Worm (Caenorhabditis elegans) whole organism, L2 larva: ENCODE data around the gene D1054.1.

Experiments
- F13H6.1 ChIP-seq: sonication (generic microtip); optimal IDR thresholded peaks from 2 replicates; lab custom pipeline; 2016; ENCODE audit warnings: missing genetic modification characterization, missing compliant biosample characterization
- R02D3.7 ChIP-seq: fragments of 150-350 bp; optimal IDR thresholded peaks from 2 replicates; lab custom pipeline; 2014; ENCODE audit warnings: missing biosample characterization, missing genetic modification characterization
- alr-1 ChIP-seq: fragments of 150-350 bp; optimal IDR thresholded peaks from 2 replicates; lab custom pipeline; 2014; ENCODE audit warnings: missing biosample characterization, missing genetic modification characterization
- ama-1 ChIP-seq: fragments of 150-350 bp; optimal IDR thresholded peaks from 2 replicates; lab custom pipeline; 2018; ENCODE audit warnings: inconsistent platforms
- ceh-16 ChIP-seq: fragments of 150-350 bp; optimal IDR thresholded peaks from 2 replicates; lab custom pipeline; 2014; ENCODE audit warnings: missing biosample characterization, missing genetic modification characterization
- ceh-82 ChIP-seq: fragments of 150-350 bp; optimal IDR thresholded peaks from 2 replicates; lab custom pipeline; 2014; ENCODE audit warnings: missing biosample characterization, missing genetic modification characterization
- crh-2 ChIP-seq: sonication (generic microtip); optimal IDR thresholded peaks from 2 replicates; lab custom pipeline; 2017; ENCODE audit warnings: missing biosample characterization, missing genetic modification characterization
- elt-1 ChIP-seq: fragments of 150-350 bp; optimal IDR thresholded peaks from 2 replicates; lab custom pipeline; 2014; ENCODE audit warnings: missing biosample characterization, missing genetic modification characterization
- elt-3 ChIP-seq: sonication (generic microtip); optimal IDR thresholded peaks from 2 replicates; lab custom pipeline; 2017; ENCODE audit warnings: missing biosample characterization, missing genetic modification characterization
- fos-1 ChIP-seq: fragments of 150-350 bp; optimal IDR thresholded peaks from 2 replicates; lab custom pipeline; 2014; ENCODE audit warnings: missing biosample characterization, missing genetic modification characterization
- gmeb-1 ChIP-seq: fragments of 150-350 bp; optimal IDR thresholded peaks from 2 replicates; lab custom pipeline; 2014; ENCODE audit warnings: missing biosample characterization, missing genetic modification characterization
- lin-13 ChIP-seq: fragments of 150-350 bp; optimal IDR thresholded peaks from 2 replicates; lab custom pipeline; 2014; ENCODE audit warnings: missing biosample characterization, missing genetic modification reagents, missing genetic modification characterization
- lin-39 ChIP-seq: fragments of 150-350 bp; optimal IDR thresholded peaks from 2 replicates; lab custom pipeline; 2014; ENCODE audit warnings: missing biosample characterization, missing genetic modification reagents, missing genetic modification characterization
- lsy-2 ChIP-seq, 2 experiments: fragments of 150-350 bp in 1 of 2; sonication (generic microtip) in 1 of 2; optimal IDR thresholded peaks; 2 replicates each; lab custom pipeline; 2014 to 2017; ENCODE audit warnings: missing biosample characterization in 2 of 2, missing genetic modification characterization in 2 of 2
- mab-5 ChIP-seq: fragments of 150-350 bp; optimal IDR thresholded peaks from 2 replicates; lab custom pipeline; 2014; ENCODE audit warnings: missing biosample characterization, missing genetic modification characterization
- mbf-1 ChIP-seq: sonication (generic microtip); optimal IDR thresholded peaks from 2 replicates; lab custom pipeline; 2017; ENCODE audit warnings: missing biosample characterization, missing genetic modification characterization
- mdl-1 ChIP-seq, 2 experiments: fragments of 150-350 bp in 1 of 2; sonication (generic microtip) in 1 of 2; optimal IDR thresholded peaks; 2 replicates each; lab custom pipeline; 2017; ENCODE audit warnings: missing biosample characterization in 2 of 2, missing genetic modification characterization in 2 of 2
- nhr-10 ChIP-seq: sonication (generic microtip); optimal IDR thresholded peaks from 2 replicates; lab custom pipeline; 2017; ENCODE audit warnings: missing biosample characterization, missing genetic modification characterization
- nhr-12 ChIP-seq: fragments of 150-350 bp; optimal IDR thresholded peaks from 2 replicates; lab custom pipeline; 2014; ENCODE audit warnings: missing biosample characterization, missing genetic modification characterization
- nhr-129 ChIP-seq: fragments of 150-350 bp; optimal IDR thresholded peaks from 2 replicates; lab custom pipeline; 2014; ENCODE audit warnings: missing biosample characterization, missing genetic modification characterization
- nhr-21 ChIP-seq: fragments of 150-350 bp; optimal IDR thresholded peaks from 2 replicates; lab custom pipeline; 2014; ENCODE audit warnings: missing biosample characterization, missing genetic modification characterization
- nhr-237 ChIP-seq: fragments of 150-350 bp; optimal IDR thresholded peaks from 2 replicates; lab custom pipeline; 2014; ENCODE audit warnings: missing biosample characterization, missing genetic modification characterization
- nhr-25 ChIP-seq: fragments of 150-350 bp; sonication (generic microtip); optimal IDR thresholded peaks from 3 replicates; lab custom pipeline; 2014; ENCODE audit warnings: missing biosample characterization, missing genetic modification characterization
- nhr-77 ChIP-seq: fragments of 150-350 bp; optimal IDR thresholded peaks from 2 replicates; lab custom pipeline; 2014; ENCODE audit warnings: missing biosample characterization, missing genetic modification characterization
- peb-1 ChIP-seq: fragments of 150-350 bp; optimal IDR thresholded peaks from 2 replicates; lab custom pipeline; 2014; ENCODE audit warnings: missing biosample characterization, missing genetic modification characterization
- skn-1 ChIP-seq: sonication (generic microtip); optimal IDR thresholded peaks from 2 replicates; lab custom pipeline; 2017; ENCODE audit warnings: missing biosample characterization, missing genetic modification characterization
- sma-3 ChIP-seq: sonication (generic microtip); optimal IDR thresholded peaks from 2 replicates; lab custom pipeline; 2016; ENCODE audit warnings: missing genetic modification reagents, missing genetic modification characterization, missing compliant biosample characterization
- sma-9 ChIP-seq, 2 experiments: fragments of 150-350 bp in 1 of 2; sonication (generic microtip) in 1 of 2; optimal IDR thresholded peaks; 2 replicates each; lab custom pipeline; 2014 to 2016; ENCODE audit warnings: missing genetic modification characterization in 2 of 2, mild to moderate bottlenecking in 1 of 2, missing biosample characterization in 1 of 2, missing compliant biosample characterization in 1 of 2, missing genetic modification reagents in 1 of 2, moderate library complexity in 1 of 2
- snpc-4 ChIP-seq: fragments of 150-350 bp; optimal IDR thresholded peaks from 2 replicates; lab custom pipeline; 2014; ENCODE audit warnings: missing biosample characterization, missing genetic modification characterization
- unc-55 ChIP-seq: fragments of 150-350 bp; sonication (generic microtip); optimal IDR thresholded peaks from 3 replicates; lab custom pipeline; 2014; ENCODE audit warnings: missing biosample characterization, missing genetic modification reagents, missing genetic modification characterization
- unc-62 ChIP-seq: fragments of 150-350 bp; optimal IDR thresholded peaks from 2 replicates; lab custom pipeline; 2014; ENCODE audit warnings: missing biosample characterization, missing genetic modification reagents, missing genetic modification characterization
- ztf-1 ChIP-seq: fragments of 200-800 bp; sonication (Bioruptor generic); conservative IDR thresholded peaks from 2 replicates; pipeline ENCODE4 v1.3.6; 2022; ENCODE audit warnings: missing genetic modification characterization, missing compliant biosample characterization
- ztf-11 ChIP-seq: sonication (generic microtip); optimal IDR thresholded peaks from 2 replicates; lab custom pipeline; 2017; ENCODE audit warnings: missing biosample characterization, missing genetic modification characterization
- ztf-4 ChIP-seq: fragments of 150-350 bp; optimal IDR thresholded peaks from 2 replicates; lab custom pipeline; 2014; ENCODE audit warnings: missing biosample characterization, missing genetic modification characterization

D1054.1 gene

DNA sequence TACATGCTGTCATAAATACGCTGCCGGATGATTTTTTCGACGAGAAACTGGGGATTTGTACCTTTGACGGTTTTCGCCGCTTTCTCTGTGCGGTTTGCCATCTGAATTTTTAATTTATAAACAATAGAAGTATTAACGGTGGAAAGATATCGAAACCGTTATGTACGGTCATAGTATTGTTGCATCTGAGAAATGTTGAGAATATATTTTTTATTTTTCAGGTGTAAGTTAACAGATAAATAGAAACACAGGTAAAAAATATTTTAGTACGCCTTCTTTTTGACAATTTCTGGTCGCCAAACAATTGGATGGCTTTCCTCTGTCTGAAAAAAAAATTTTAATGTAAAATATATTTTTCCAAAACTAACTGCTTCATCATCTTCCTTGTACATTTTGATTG is 35.9 kb upstream of the D1054.1 start, which contains the start of gene prp-38:
TSS of gene prp-38 (minus strand) at position 101 of the 400 bp plus-strand sequence.
- TF ChIP-seq lsy-2 (tag; optimal IDR thresholded peaks at IDR 0.05; lab: Kevin White, UChicago): no peak
- TF ChIP-seq ceh-82 (tag; lab: Kevin White, UChicago): no peak
- no peak for TF ChIP-seq lin-39 (tag; lab: Kevin White, UChicago)
- TF ChIP-seq elt-3 (tag; lab: Kevin White, UChicago): no peak
- no peak for TF ChIP-seq lin-13
- TF ChIP-seq ceh-16 (tag; lab: Kevin White, UChicago): no peak
- TF ChIP-seq nhr-77: no peak
- no peak for TF ChIP-seq nhr-21
- no peak for TF ChIP-seq nhr-237 (tag; lab: Kevin White, UChicago)

DNA sequence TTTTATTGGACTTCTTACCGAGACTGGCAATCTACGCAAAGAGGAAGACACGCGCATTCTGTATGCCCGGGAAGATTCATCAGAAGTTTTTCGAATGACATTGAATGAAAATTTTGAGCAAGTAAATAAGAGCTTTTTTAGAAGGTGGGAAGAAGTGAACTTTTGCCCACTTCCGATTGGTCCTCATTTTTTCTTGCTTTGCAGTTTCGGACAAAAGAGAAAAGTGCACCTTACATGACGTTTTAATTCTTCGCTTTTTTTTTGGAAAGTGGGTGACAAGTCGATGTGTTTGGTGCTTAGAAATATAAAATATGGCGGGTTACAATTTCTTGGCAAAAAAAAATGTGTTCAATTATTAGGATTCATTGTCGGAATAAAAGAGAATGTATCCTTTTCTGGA is 34.4 kb upstream of the D1054.1 start, which contains the start of gene secs-1:
TSS of gene secs-1 (minus strand) at position 101 of the 400 bp plus-strand sequence.
- TF ChIP-seq alr-1 (tag; lab: Kevin White, UChicago) (no peak), nhr-10 (tag; lab: Kevin White, UChicago) (no peak), nhr-77 (no peak), unc-55 (no peak), nhr-12 (tag; lab: Kevin White, UChicago) (no peak), ztf-1 (GFP tag; lab: Robert Waterston, UW) (no peak), nhr-21 (no peak), ama-1 (lab: Kevin White, UChicago) (no peak), sma-3 (GFP tag; lab: Kevin White, UChicago) (no peak), crh-2 (no peak), ztf-11 (tag; lab: Kevin White, UChicago) (no peak), F13H6.1 (no peak), unc-62 (GFP tag; lab: Kevin White, UChicago) (no peak), ceh-82 (tag; lab: Kevin White, UChicago) (no peak)
- TF ChIP-seq, all 48 proteins: peak for 0

DNA sequence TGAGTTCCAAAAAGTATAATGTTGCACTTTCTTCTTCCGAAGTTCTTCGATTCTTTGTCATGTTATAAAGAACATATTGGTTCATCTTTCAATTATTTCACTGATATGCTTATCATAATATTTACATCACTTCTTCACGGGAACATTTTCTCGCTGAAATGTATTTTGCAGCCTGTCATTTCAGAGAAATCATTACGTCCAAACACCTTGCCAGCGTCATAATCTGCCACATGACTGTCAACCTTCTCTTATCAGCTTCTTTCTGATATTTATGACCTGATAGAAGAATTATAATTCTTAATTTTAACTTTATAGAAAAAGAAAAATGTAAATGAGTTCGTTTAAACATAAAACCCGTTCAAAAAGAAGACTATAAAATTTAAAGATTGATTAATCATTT is 32.0 kb upstream of the D1054.1 start:
- TF ChIP-seq crh-2 (peak; percentile 85), nhr-25 (tag; lab: Kevin White, UChicago) (no peak), gmeb-1 (tag; lab: Kevin White, UChicago) (peak; percentile 1), R02D3.7 (tag; lab: Kevin White, UChicago) (no peak), mdl-1 (tag; optimal IDR thresholded peaks at IDR 0.05; lab: Kevin White, UChicago) (peak in 1 of 2 experiments; percentile 18), sma-9 (GFP tag; optimal IDR thresholded peaks at IDR 0.05; lab: Kevin White, UChicago) (peak; percentile 85), sma-9 (tag; optimal IDR thresholded peaks at IDR 0.05; lab: Kevin White, UChicago) (no peak), fos-1 (tag; lab: Kevin White, UChicago) (peak; percentile 74), F13H6.1 (peak; percentile 10), unc-55 (no peak), sma-3 (GFP tag; lab: Kevin White, UChicago) (peak; percentile 19)

DNA sequence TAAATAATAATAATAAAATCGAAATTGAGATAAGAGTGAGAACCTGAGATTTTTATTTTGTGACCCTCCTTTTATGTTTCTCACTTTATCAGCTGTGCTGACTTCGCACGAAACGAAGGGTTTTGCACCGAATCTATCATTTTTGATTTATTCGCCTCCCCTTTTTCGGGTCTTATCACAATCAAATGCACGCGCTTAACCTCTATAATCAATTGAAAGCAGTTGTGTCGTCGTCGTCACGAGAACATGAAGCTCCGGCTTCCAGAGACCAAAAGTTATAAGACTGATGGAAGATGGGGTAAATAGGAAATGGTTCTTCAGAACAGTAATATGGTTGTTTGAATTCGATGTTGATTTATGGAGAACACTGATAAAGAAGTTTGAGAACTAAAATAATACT is 31.1 kb upstream of the D1054.1 start, which contains the start of gene D1054.18:
TSS of gene D1054.18 (minus strand) at position 45 of the 400 bp plus-strand sequence.
- peak in 1 of 2 experiments; percentile 26 for TF ChIP-seq mdl-1 (tag; optimal IDR thresholded peaks at IDR 0.05; lab: Kevin White, UChicago)
- TF ChIP-seq nhr-129 (tag; lab: Kevin White, UChicago): no peak
- peak; percentile 73 for TF ChIP-seq crh-2
- peak; percentile 45 for TF ChIP-seq gmeb-1 (tag; lab: Kevin White, UChicago)
- peak; percentile 70 for TF ChIP-seq fos-1 (tag; lab: Kevin White, UChicago)
- peak; percentile 15 for TF ChIP-seq skn-1
- TF ChIP-seq mbf-1 (tag; lab: Kevin White, UChicago): no peak
- no peak for TF ChIP-seq ama-1 (lab: Kevin White, UChicago)
- peak; percentile 74 for TF ChIP-seq sma-9 (GFP tag; optimal IDR thresholded peaks at IDR 0.05; lab: Kevin White, UChicago)
- no peak for TF ChIP-seq sma-9 (tag; optimal IDR thresholded peaks at IDR 0.05; lab: Kevin White, UChicago)

DNA sequence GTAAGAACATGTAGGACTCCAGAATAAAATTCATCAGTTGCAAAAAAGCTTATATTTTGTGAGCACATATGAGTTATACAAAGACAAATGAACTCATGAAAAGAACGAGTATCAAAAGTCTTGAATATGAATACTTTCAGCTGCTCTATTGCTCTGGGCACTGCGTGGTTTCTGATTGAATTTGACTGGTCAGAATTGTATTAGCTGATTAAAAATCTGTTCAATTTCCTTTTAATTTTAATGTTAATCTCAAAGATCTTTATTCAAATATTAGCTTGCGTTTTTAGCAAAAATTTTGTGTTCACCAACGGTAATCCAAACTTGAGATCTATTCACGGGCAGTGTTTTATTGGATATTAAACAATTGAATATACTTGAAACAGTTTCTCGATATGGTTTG is 28.1 kb upstream of the D1054.1 start, which contains the start of gene srh-184:
TSS of gene srh-184 (minus strand) at position 101 of the 400 bp plus-strand sequence.
- no peak for TF ChIP-seq snpc-4
- TF ChIP-seq nhr-25 (tag; lab: Kevin White, UChicago): no peak
- TF ChIP-seq mab-5 (tag; lab: Kevin White, UChicago): no peak
- no peak for TF ChIP-seq R02D3.7 (tag; lab: Kevin White, UChicago)
- no peak for TF ChIP-seq elt-1 (tag; lab: Kevin White, UChicago)
- TF ChIP-seq lin-13: no peak
- no peak for TF ChIP-seq unc-55
- TF ChIP-seq ztf-4 (tag; lab: Kevin White, UChicago): no peak
- TF ChIP-seq ceh-82 (tag; lab: Kevin White, UChicago): no peak
- TF ChIP-seq peb-1 (tag; lab: Kevin White, UChicago): no peak
